Fruit fly (Drosophila melanogaster) whole organism, embryonic: ENCODE data around the gene CG15152.

Source experiments
- Asciz ChIP-seq: fragments of 200-800 bp; sonication (Bioruptor generic); optimal IDR thresholded peaks from 2 replicates; lab custom pipeline; 2017; ENCODE audit warnings: missing biosample characterization, mild to moderate bottlenecking, missing genetic modification characterization, missing genetic modification reagents
- BEAF-32 ChIP-seq: fragments of 200-800 bp; sonication (Bioruptor generic); optimal IDR thresholded peaks from 3 replicates; lab custom pipeline; 2017; ENCODE audit warnings: missing biosample characterization, missing genetic modification characterization, mild to moderate bottlenecking, moderate library complexity, missing genetic modification reagents
- CG11247 ChIP-seq: fragments of 200-800 bp; sonication (Bioruptor generic); IDR thresholded peaks from 2 replicates; pipeline ENCODE4 v1.3.6; 2022; ENCODE audit warnings: missing biosample characterization, missing genetic modification characterization
- CG11723 ChIP-seq: fragments of 200-800 bp; sonication (Bioruptor generic); optimal IDR thresholded peaks from 2 replicates; lab custom pipeline; 2017; ENCODE audit warnings: missing biosample characterization, mild to moderate bottlenecking, missing genetic modification characterization
- CG13424 ChIP-seq: fragments of 200-800 bp; sonication (Bioruptor generic); optimal IDR thresholded peaks from 2 replicates; lab custom pipeline; 2019; ENCODE audit warnings: missing biosample characterization, mild to moderate bottlenecking, missing genetic modification characterization, moderate library complexity
- CG1603 ChIP-seq: fragments of 200-800 bp; sonication (Bioruptor generic); optimal IDR thresholded peaks from 2 replicates; lab custom pipeline; 2019; ENCODE audit warnings: missing biosample characterization, mild to moderate bottlenecking, missing genetic modification characterization, moderate library complexity
- CG17612 ChIP-seq: fragments of 200-800 bp; sonication (Bioruptor generic); IDR thresholded peaks from 2 replicates; pipeline ENCODE4 v1.3.6; 2022; ENCODE audit warnings: missing biosample characterization, missing genetic modification characterization
- CG18619 ChIP-seq: fragments of 200-800 bp; sonication (Bioruptor generic); optimal IDR thresholded peaks from 3 replicates; lab custom pipeline; 2017; ENCODE audit warnings: missing biosample characterization, mild to moderate bottlenecking, missing genetic modification characterization
- CG18764 ChIP-seq: fragments of 200-800 bp; sonication (Bioruptor generic); optimal IDR thresholded peaks from 3 replicates; lab custom pipeline; 2016; ENCODE audit warnings: missing biosample characterization, missing genetic modification characterization
- CG2116 ChIP-seq: fragments of 200-800 bp; sonication (Bioruptor generic); optimal IDR thresholded peaks from 3 replicates; lab custom pipeline; 2018; ENCODE audit warnings: missing biosample characterization, mild to moderate bottlenecking, missing genetic modification characterization
- CG4328 ChIP-seq: fragments of 200-800 bp; sonication (Bioruptor generic); optimal IDR thresholded peaks from 3 replicates; lab custom pipeline; 2017; ENCODE audit warnings: missing biosample characterization, missing genetic modification reagents, missing genetic modification characterization
- CG4820 ChIP-seq: fragments of 200-800 bp; sonication (Bioruptor generic); optimal IDR thresholded peaks from 3 replicates; lab custom pipeline; 2016; ENCODE audit warnings: missing biosample characterization, missing genetic modification characterization
- CG7357 ChIP-seq: fragments of 200-800 bp; sonication (Bioruptor generic); IDR thresholded peaks from 3 replicates; pipeline ENCODE4 v1.3.6; 2022; ENCODE audit warnings: missing biosample characterization, missing genetic modification characterization
- Chrac-16 ChIP-seq: fragments of 200-800 bp; sonication (Bioruptor generic); optimal IDR thresholded peaks from 3 replicates; lab custom pipeline; 2016; ENCODE audit warnings: missing biosample characterization, missing genetic modification characterization
- CrebB ChIP-seq: fragments of 200-800 bp; sonication (Bioruptor generic); optimal IDR thresholded peaks from 3 replicates; lab custom pipeline; 2018; ENCODE audit warnings: missing biosample characterization, mild to moderate bottlenecking, missing genetic modification characterization
- Drgx ChIP-seq: fragments of 200-800 bp; sonication (Bioruptor generic); IDR thresholded peaks from 2 replicates; pipeline ENCODE4 v1.3.6; 2022; ENCODE audit warnings: missing biosample characterization, missing genetic modification characterization
- E2f2 ChIP-seq: fragments of 200-800 bp; sonication (Bioruptor generic); IDR thresholded peaks from 2 replicates; pipeline ENCODE4 v1.3.6; 2022; ENCODE audit warnings: missing biosample characterization, missing genetic modification characterization
- Ets65A ChIP-seq: fragments of 200-800 bp; sonication (Bioruptor generic); peaks from one replicate; lab custom pipeline; 2016; ENCODE audit warnings: missing biosample characterization, missing genetic modification characterization
- Fer3 ChIP-seq: fragments of 200-800 bp; sonication (Bioruptor generic); optimal IDR thresholded peaks from 2 replicates; lab custom pipeline; 2018; ENCODE audit warnings: missing biosample characterization, mild to moderate bottlenecking, missing genetic modification characterization, moderate library complexity
- H15 ChIP-seq: fragments of 200-800 bp; sonication (Bioruptor generic); IDR thresholded peaks from 3 replicates; pipeline ENCODE4 v1.3.6; 2022; ENCODE audit warnings: missing biosample characterization, missing genetic modification characterization
- HLH4C ChIP-seq: fragments of 200-800 bp; sonication (Bioruptor generic); IDR thresholded peaks from 3 replicates; pipeline ENCODE4 v1.3.6; 2022; ENCODE audit warnings: missing biosample characterization, missing genetic modification characterization; ENCODE audit not compliant: partially characterized antibody
- NK7.1 ChIP-seq: fragments of 200-800 bp; sonication (Bioruptor generic); optimal IDR thresholded peaks from 3 replicates; lab custom pipeline; 2016; ENCODE audit warnings: missing biosample characterization, missing genetic modification characterization
- NfI ChIP-seq: fragments of 200-800 bp; sonication (Bioruptor generic); optimal IDR thresholded peaks from 3 replicates; lab custom pipeline; 2018; ENCODE audit warnings: missing biosample characterization, mild to moderate bottlenecking, missing genetic modification characterization, moderate library complexity
- PHDP ChIP-seq: fragments of 200-800 bp; sonication (Bioruptor generic); optimal IDR thresholded peaks from 3 replicates; lab custom pipeline; 2018; ENCODE audit warnings: missing biosample characterization, mild to moderate bottlenecking, missing genetic modification characterization, moderate library complexity
- Stat92E ChIP-seq, 3 experiments: fragments of >200 bp in 2 of 3; fragments of 200-800 bp in 1 of 3; sonication (Bioruptor generic) in 1 of 3; optimal IDR thresholded peaks; 2 replicates each; lab custom pipeline; 2017 to 2019; ENCODE audit warnings: missing biosample characterization in 3 of 3, missing genetic modification characterization in 3 of 3, mild to moderate bottlenecking in 1 of 3, moderate library complexity in 1 of 3
- ase ChIP-seq: fragments of 200-800 bp; sonication (Bioruptor generic); IDR thresholded peaks from 3 replicates; pipeline ENCODE4 v1.3.6; 2022; ENCODE audit warnings: missing biosample characterization, missing genetic modification characterization
- az2 ChIP-seq: fragments of 200-800 bp; sonication (Bioruptor generic); optimal IDR thresholded peaks from 3 replicates; lab custom pipeline; 2016; ENCODE audit warnings: missing biosample characterization, missing genetic modification characterization
- bcd ChIP-seq: fragments of 200-800 bp; sonication (Bioruptor generic); optimal IDR thresholded peaks from 2 replicates; lab custom pipeline; 2017; ENCODE audit warnings: missing biosample characterization, mild to moderate bottlenecking, missing genetic modification characterization
- cad ChIP-seq: fragments of >200 bp; optimal IDR thresholded peaks from 2 replicates; lab custom pipeline; 2017; ENCODE audit warnings: missing biosample characterization, missing genetic modification characterization
- gcm2 ChIP-seq: fragments of 200-800 bp; sonication (Bioruptor generic); optimal IDR thresholded peaks from 2 replicates; lab custom pipeline; 2016; ENCODE audit warnings: missing biosample characterization, missing genetic modification characterization
- gfzf ChIP-seq: fragments of 200-800 bp; sonication (Bioruptor generic); optimal IDR thresholded peaks from 2 replicates; lab custom pipeline; 2016; ENCODE audit warnings: missing biosample characterization, mild to moderate bottlenecking, missing genetic modification characterization, moderate library complexity
- ham ChIP-seq: fragments of 200-800 bp; sonication (Bioruptor generic); IDR thresholded peaks from 2 replicates; pipeline ENCODE4 v1.3.6; 2022; ENCODE audit warnings: missing biosample characterization, missing genetic modification characterization
- hb ChIP-seq: fragments of 200-800 bp; sonication (Bioruptor generic); IDR thresholded peaks from 3 replicates; pipeline ENCODE4 v1.3.6; 2022; ENCODE audit warnings: missing biosample characterization, missing genetic modification characterization; ENCODE audit not compliant: partially characterized antibody
- insv ChIP-seq, 2 experiments: fragments of 200-800 bp; sonication (Bioruptor generic); optimal IDR thresholded peaks; 3 replicates each; lab custom pipeline; 2016 to 2018; ENCODE audit warnings: missing biosample characterization in 2 of 2, missing genetic modification characterization in 2 of 2
- inv ChIP-seq: fragments of 200-800 bp; sonication (Bioruptor generic); IDR thresholded peaks from 2 replicates; pipeline ENCODE4 v1.3.6; 2022; ENCODE audit warnings: missing biosample characterization, missing genetic modification characterization; ENCODE audit not compliant: partially characterized antibody
- jumu ChIP-seq: fragments of 200-800 bp; sonication (Bioruptor generic); optimal IDR thresholded peaks from 3 replicates; lab custom pipeline; 2016; ENCODE audit warnings: missing biosample characterization, missing genetic modification characterization
- luna ChIP-seq: fragments of 200-800 bp; sonication (Bioruptor generic); optimal IDR thresholded peaks from 2 replicates; lab custom pipeline; 2016; ENCODE audit warnings: missing biosample characterization, missing genetic modification characterization
- rib ChIP-seq: fragments of 200-800 bp; sonication (Bioruptor generic); IDR thresholded peaks from 2 replicates; pipeline ENCODE4 v1.3.6; 2022; ENCODE audit warnings: missing biosample characterization, missing genetic modification characterization
- run ChIP-seq: fragments of 200-800 bp; sonication (Bioruptor generic); optimal IDR thresholded peaks from 3 replicates; lab custom pipeline; 2018; ENCODE audit warnings: missing biosample characterization, mild to moderate bottlenecking, missing genetic modification characterization
- sens-2 ChIP-seq: fragments of 200-800 bp; sonication (Bioruptor generic); IDR thresholded peaks from 2 replicates; pipeline ENCODE4 v1.3.6; 2022; ENCODE audit warnings: missing biosample characterization, missing genetic modification characterization
- seq ChIP-seq: fragments of 200-800 bp; sonication (Bioruptor generic); IDR thresholded peaks from 2 replicates; pipeline ENCODE4 v1.3.6; 2022; ENCODE audit warnings: missing biosample characterization, missing genetic modification characterization
- slou ChIP-seq: fragments of 200-800 bp; sonication (Bioruptor generic); optimal IDR thresholded peaks from 3 replicates; lab custom pipeline; 2016; ENCODE audit warnings: missing biosample characterization, missing genetic modification characterization
- slp2 ChIP-seq: fragments of 200-800 bp; sonication (Bioruptor generic); optimal IDR thresholded peaks from 2 replicates; lab custom pipeline; 2016; ENCODE audit warnings: missing biosample characterization, missing genetic modification characterization
- stwl ChIP-seq: fragments of 200-800 bp; sonication (Bioruptor generic); optimal IDR thresholded peaks from 3 replicates; lab custom pipeline; 2018; ENCODE audit warnings: missing biosample characterization, mild to moderate bottlenecking, missing genetic modification characterization, moderate library complexity
- vnd ChIP-seq: fragments of 200-800 bp; sonication (Bioruptor generic); IDR thresholded peaks from 3 replicates; pipeline ENCODE4 v1.3.6; 2022; ENCODE audit warnings: missing biosample characterization, missing genetic modification characterization; ENCODE audit not compliant: partially characterized antibody
- vvl ChIP-seq: fragments of 200-800 bp; sonication (Bioruptor generic); IDR thresholded peaks from 2 replicates; pipeline ENCODE4 v1.3.6; 2022; ENCODE audit warnings: missing biosample characterization, missing genetic modification characterization
- wdn ChIP-seq: fragments of 200-800 bp; sonication (Bioruptor generic); IDR thresholded peaks from 2 replicates; pipeline ENCODE4 v1.3.6; 2022; ENCODE audit warnings: missing biosample characterization, missing genetic modification characterization
- wek ChIP-seq: fragments of 200-800 bp; sonication (Bioruptor generic); optimal IDR thresholded peaks from 3 replicates; lab custom pipeline; 2018; ENCODE audit warnings: missing biosample characterization, mild to moderate bottlenecking, missing genetic modification characterization, moderate library complexity
- zen2 ChIP-seq: fragments of 200-800 bp; sonication (Bioruptor generic); IDR thresholded peaks from 3 replicates; pipeline ENCODE4 v1.3.6; 2022; ENCODE audit warnings: missing biosample characterization, missing genetic modification characterization; ENCODE audit not compliant: partially characterized antibody
- zfh1 ChIP-seq: fragments of 200-800 bp; sonication (Bioruptor generic); IDR thresholded peaks from 3 replicates; pipeline ENCODE4 v1.3.6; 2022; ENCODE audit warnings: missing biosample characterization, missing genetic modification characterization

CG15152 gene

DNA sequence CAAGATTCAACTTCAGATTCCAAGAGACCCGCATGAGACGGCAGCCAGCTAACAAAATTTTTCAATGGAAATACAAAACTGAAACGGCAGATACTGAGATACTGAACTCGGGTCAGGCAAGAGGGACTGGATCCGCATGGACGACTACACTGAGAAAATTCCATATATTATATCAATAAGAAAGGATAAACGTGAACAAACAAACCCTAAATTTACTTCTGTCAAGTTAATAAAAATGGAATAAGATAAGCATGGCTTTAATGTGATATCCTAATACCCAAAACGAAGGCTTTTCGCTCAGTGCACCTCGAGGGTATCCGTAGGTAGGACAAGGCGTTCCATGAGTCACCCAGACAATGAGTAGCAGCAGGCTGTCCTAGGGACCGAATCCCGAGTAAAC lies 30.9 kb downstream of the CG15152 start (continued):
- TF ChIP-seq CG13424 (tag; lab: Kevin White, UChicago) (peak; percentile 71), inv (no peak), H15 (GFP tag; lab: Robert Waterston, UW) (peak; percentile 66; the same call in 2 of the 3 replicates), az2 (GFP tag; lab: Kevin White, UChicago) (peak; percentile 82), Chrac-16 (GFP tag; lab: Kevin White, UChicago) (peak; percentile 91), CG11723 (GFP tag; lab: Kevin White, UChicago) (peak; percentile 57), NfI (peak; percentile 65), gcm2 (GFP tag; lab: Kevin White, UChicago) (peak; percentile 50), slp2 (GFP tag; lab: Kevin White, UChicago) (peak; percentile 76), CG1603 (peak; percentile 89), Ets65A (peak; percentile 96), CG17612 (GFP tag; lab: Robert Waterston, UW) (peak; percentile 64), zen2 (GFP tag; lab: Robert Waterston, UW) (no peak), CrebB (peak; percentile 63), stwl (tag; lab: Kevin White, UChicago) (peak; percentile 71), CG18764 (GFP tag; lab: Kevin White, UChicago) (peak; percentile 79), seq (GFP tag; lab: Robert Waterston, UW) (peak; percentile 76), CG11247 (GFP tag; lab: Robert Waterston, UW) (peak; percentile 73), ham (GFP tag; lab: Robert Waterston, UW) (no peak), run (no peak), wek (GFP tag; lab: Kevin White, UChicago) (peak; percentile 46), CG7357 (peak; percentile 75), CG2116 (GFP tag; lab: Kevin White, UChicago) (peak; percentile 60), slou (GFP tag; lab: Kevin White, UChicago) (peak; percentile 86), hb (GFP tag; lab: Robert Waterston, UW) (no peak), Stat92E (GFP tag; optimal IDR thresholded peaks at IDR 0.05; lab: Kevin White, UChicago) (peak in 1 of 3 experiments; percentile 86), insv (GFP tag; optimal IDR thresholded peaks at IDR 0.05; lab: Kevin White, UChicago) (no peak), rib (GFP tag; lab: Robert Waterston, UW) (peak; percentile 58), vnd (GFP tag; lab: Robert Waterston, UW) (no peak), BEAF-32 (GFP tag; lab: Kevin White, UChicago) (no peak), CG4328 (GFP tag; lab: Kevin White, UChicago) (no peak), NK7.1 (GFP tag; lab: Kevin White, UChicago) (peak; percentile 75), zfh1 (peak; percentile 96), PHDP (peak; percentile 70), wdn (GFP tag; lab: Robert Waterston, UW) (peak; percentile 61; the same call in 1 of the 2 replicates), Fer3 (tag; lab: Kevin White, UChicago) (peak; percentile 67), cad (GFP tag; lab: Kevin White, UChicago) (no peak)

DNA sequence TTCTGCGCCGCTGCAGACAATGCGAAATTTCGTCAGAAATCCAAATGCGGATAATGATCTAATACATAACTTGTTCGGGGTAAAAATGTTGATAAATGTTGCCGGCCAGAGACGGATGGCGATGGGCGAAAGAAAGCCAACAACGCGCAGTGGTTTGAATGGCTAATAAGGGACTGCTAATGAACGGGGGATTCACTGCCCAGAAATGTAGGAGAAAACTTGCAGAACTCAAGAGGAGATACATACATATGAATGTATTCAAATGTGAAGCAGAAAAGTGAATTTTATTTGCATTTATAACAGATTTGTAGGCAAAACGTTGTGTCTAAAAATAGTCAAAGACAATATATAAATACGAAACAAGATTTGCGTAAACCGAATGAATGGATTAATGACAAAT lies 31.5 kb downstream of the CG15152 start:
- TF ChIP-seq CG18619 (GFP tag; lab: Kevin White, UChicago) (no peak), CG4820 (no peak), ase (GFP tag; lab: Robert Waterston, UW) (no peak), jumu (GFP tag; lab: Kevin White, UChicago) (no peak), E2f2 (no peak), gfzf (GFP tag; lab: Kevin White, UChicago) (no peak), HLH4C (no peak), Asciz (no peak), Drgx (GFP tag; lab: Robert Waterston, UW) (no peak), vvl (peak; percentile 57), sens-2 (GFP tag; lab: Robert Waterston, UW) (0 out of 2 replicates have a peak, but pooled peaks have one; percentile 14), bcd (no peak), luna (GFP tag; lab: Kevin White, UChicago) (no peak)
